Worm (Caenorhabditis elegans) whole organism, midembryonic: ENCODE data around the gene lis-1.

Experiments
- flt-1 ChIP-seq: fragments of 200-800 bp; sonication (Bioruptor generic); IDR thresholded peaks from 2 replicates; pipeline ENCODE4 v1.3.6; 2022; ENCODE audit warnings: missing genetic modification characterization, missing compliant biosample characterization
- med-1 ChIP-seq: sonication (generic microtip); optimal IDR thresholded peaks from 2 replicates; lab custom pipeline; 2017; ENCODE audit warnings: missing genetic modification characterization, mild to moderate bottlenecking, missing compliant biosample characterization, antibody characterized with exemption, missing genetic modification reagents; ENCODE audit not compliant: insufficient read depth
- ref-1 ChIP-seq: fragments of 200-800 bp; sonication (Bioruptor generic); conservative IDR thresholded peaks from 2 replicates; pipeline ENCODE4 v1.3.6; 2022; ENCODE audit warnings: missing genetic modification reagents, missing genetic modification characterization, missing compliant biosample characterization
- tab-1 ChIP-seq: fragments of 200-800 bp; sonication (Bioruptor generic); IDR thresholded peaks from 2 replicates; pipeline ENCODE4 v1.3.6; 2022; ENCODE audit warnings: missing genetic modification characterization, missing compliant biosample characterization
- ztf-23 ChIP-seq: fragments of 200-800 bp; sonication (Bioruptor generic); IDR thresholded peaks from 2 replicates; pipeline ENCODE4 v1.3.6; 2022; ENCODE audit warnings: missing genetic modification reagents, missing genetic modification characterization, missing compliant biosample characterization
- ztf-29 ChIP-seq: fragments of 200-800 bp; sonication (Bioruptor generic); IDR thresholded peaks from 2 replicates; pipeline ENCODE4 v1.3.6; 2022; ENCODE audit warnings: missing genetic modification reagents, missing genetic modification characterization, missing compliant biosample characterization

DNA sequence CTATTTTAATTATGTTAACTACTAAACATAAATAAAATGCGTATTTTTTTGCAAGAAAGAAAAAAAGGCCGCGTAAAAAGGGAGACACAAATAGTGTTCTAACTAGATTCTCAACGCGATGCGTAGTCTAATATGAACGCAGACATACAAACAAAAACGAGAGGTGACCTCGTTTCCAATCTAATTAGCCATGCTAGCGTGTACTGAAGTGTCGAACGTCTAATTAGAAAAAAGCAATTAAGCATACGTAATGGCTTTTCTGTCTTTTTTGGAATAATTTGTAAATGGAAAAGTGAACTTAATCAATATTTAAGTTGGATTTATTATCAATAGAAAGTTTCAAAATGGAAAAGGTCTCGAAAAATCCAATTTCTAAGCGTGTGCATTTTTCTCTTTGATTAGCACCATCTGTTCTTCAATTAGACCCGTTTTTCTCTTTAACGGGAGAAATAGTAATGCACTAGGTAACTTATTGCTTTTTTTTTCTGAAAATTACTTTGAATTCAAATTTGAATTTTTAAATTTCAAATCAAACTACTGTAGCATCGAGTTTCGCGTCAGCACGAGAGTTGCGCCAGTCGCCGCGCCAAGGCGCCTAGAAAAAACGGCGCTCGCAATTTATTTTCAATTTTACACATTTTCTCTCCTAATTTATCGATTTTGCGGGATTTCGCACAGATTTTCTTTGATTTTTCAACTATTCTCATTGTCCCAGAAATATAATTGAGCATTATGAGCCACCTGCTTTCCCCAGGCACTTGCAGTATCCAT is 35.8 kb downstream of the lis-1 start:
- TF ChIP-seq flt-1 (GFP tag; lab: Robert Waterston, UW): no peak
- TF ChIP-seq ztf-23: 0 out of 2 replicates have a peak, but pooled peaks have one; percentile 33
- no peak for TF ChIP-seq med-1
- TF ChIP-seq ztf-29 (GFP tag; lab: Robert Waterston, UW): no peak
- no peak for TF ChIP-seq tab-1 (GFP tag; lab: Robert Waterston, UW)
- TF ChIP-seq ref-1 (GFP tag; lab: Robert Waterston, UW): no peak
